Worm (Caenorhabditis elegans) whole organism, L1 larva: Measurements from ENCODE around the gene sucl-2.

Experiments used
- F16B12.6 ChIP-seq: fragments of 150-350 bp; optimal IDR thresholded peaks from 2 replicates; lab custom pipeline; 2014; ENCODE audit warnings: missing biosample characterization, missing genetic modification characterization
- aha-1 ChIP-seq: fragments of 150-350 bp; optimal IDR thresholded peaks from 2 replicates; lab custom pipeline; 2014; ENCODE audit warnings: missing biosample characterization, missing genetic modification characterization
- alr-1 ChIP-seq: fragments of 200-800 bp; sonication (Bioruptor generic); optimal IDR thresholded peaks from 2 replicates; lab custom pipeline; 2018; ENCODE audit warnings: borderline replicate concordance, mild to moderate bottlenecking, missing genetic modification characterization, missing compliant biosample characterization
- ceh-82 ChIP-seq, 3 experiments: fragments of 150-350 bp in 1 of 3; sonication (generic microtip) in 2 of 3; optimal IDR thresholded peaks; 2 replicates each; lab custom pipeline; 2014 to 2017; ENCODE audit warnings: missing biosample characterization in 3 of 3, missing genetic modification characterization in 3 of 3
- dpl-1 ChIP-seq, 3 experiments: fragments of 150-350 bp in 2 of 3; sonication (generic microtip) in 1 of 3; optimal IDR thresholded peaks; 2 replicates each; lab custom pipeline; 2014 to 2017; ENCODE audit warnings: missing biosample characterization in 3 of 3, missing genetic modification characterization in 3 of 3, missing genetic modification reagents in 3 of 3
- efl-1 ChIP-seq, 4 experiments: fragments of 150-350 bp; optimal IDR thresholded peaks in 3 of 4; peaks in 1 of 4; 1 replicate in 1 of 4; 2 replicates in 3 of 4; lab custom pipeline; 2014; ENCODE audit warnings: missing biosample characterization in 2 of 4, missing genetic modification characterization in 2 of 4, missing genetic modification reagents in 2 of 4
- efl-3 ChIP-seq: fragments of 200-800 bp; sonication (Bioruptor generic); optimal IDR thresholded peaks from 2 replicates; lab custom pipeline; 2018; ENCODE audit warnings: mild to moderate bottlenecking, missing genetic modification characterization, missing compliant biosample characterization
- elt-2 ChIP-seq: sonication (generic microtip); optimal IDR thresholded peaks from 2 replicates; lab custom pipeline; 2016; ENCODE audit warnings: missing genetic modification characterization, mild to moderate bottlenecking, inconsistent platforms, missing compliant biosample characterization, missing genetic modification reagents
- elt-3 ChIP-seq, 6 experiments: fragments of 150-350 bp in 1 of 6; sonication (generic microtip); optimal IDR thresholded peaks; 2 replicates each; lab custom pipeline; 2017 to 2018; ENCODE audit warnings: missing biosample characterization in 6 of 6, missing genetic modification characterization in 6 of 6, inconsistent platforms in 1 of 6
- fkh-4 ChIP-seq: sonication (generic microtip); optimal IDR thresholded peaks from 2 replicates; lab custom pipeline; 2016; ENCODE audit warnings: missing compliant biosample characterization, missing genetic modification characterization, borderline replicate concordance
- hlh-17 ChIP-seq: fragments of 200-800 bp; sonication (Bioruptor generic); optimal IDR thresholded peaks from 2 replicates; lab custom pipeline; 2018; ENCODE audit warnings: missing genetic modification characterization, mild to moderate bottlenecking, missing compliant biosample characterization, moderate library complexity, borderline replicate concordance
- hpl-2 ChIP-seq: fragments of 150-350 bp; optimal IDR thresholded peaks from 2 replicates; lab custom pipeline; 2014; ENCODE audit warnings: missing biosample characterization, missing genetic modification reagents, missing genetic modification characterization
- lin-13 ChIP-seq: fragments of 150-350 bp; optimal IDR thresholded peaks from 2 replicates; lab custom pipeline; 2014; ENCODE audit warnings: missing biosample characterization, missing genetic modification reagents, missing genetic modification characterization
- lin-14 ChIP-seq: fragments of 200-800 bp; sonication (Bioruptor generic); optimal IDR thresholded peaks from 2 replicates; lab custom pipeline; 2018; ENCODE audit warnings: mild to moderate bottlenecking, missing genetic modification characterization, moderate library complexity, missing compliant biosample characterization
- lin-35 ChIP-seq, 2 experiments: fragments of 150-350 bp; optimal IDR thresholded peaks; 2 replicates each; lab custom pipeline; 2014; ENCODE audit warnings: missing biosample characterization in 2 of 2, missing genetic modification characterization in 2 of 2, missing genetic modification reagents in 2 of 2
- lsy-2 ChIP-seq, 2 experiments: fragments of 150-350 bp; optimal IDR thresholded peaks; 2 replicates each; lab custom pipeline; 2014; ENCODE audit warnings: missing biosample characterization in 2 of 2, missing genetic modification characterization in 2 of 2
- mep-1 ChIP-seq: fragments of 150-350 bp; optimal IDR thresholded peaks from 2 replicates; lab custom pipeline; 2014; ENCODE audit warnings: missing biosample characterization, missing genetic modification characterization
- nhr-20 ChIP-seq: sonication (generic microtip); optimal IDR thresholded peaks from 2 replicates; lab custom pipeline; 2016; ENCODE audit warnings: mild to moderate bottlenecking, missing genetic modification characterization, missing compliant biosample characterization
- nhr-28 ChIP-seq: fragments of 150-350 bp; optimal IDR thresholded peaks from 2 replicates; lab custom pipeline; 2014; ENCODE audit warnings: missing biosample characterization, missing genetic modification characterization
- nhr-47 ChIP-seq: sonication (generic microtip); optimal IDR thresholded peaks from 2 replicates; lab custom pipeline; 2016; ENCODE audit warnings: mild to moderate bottlenecking, missing genetic modification characterization, moderate library complexity, missing compliant biosample characterization
- nhr-71 ChIP-seq: sonication (generic microtip); optimal IDR thresholded peaks from 2 replicates; lab custom pipeline; 2016; ENCODE audit warnings: mild to moderate bottlenecking, missing genetic modification characterization, moderate library complexity, missing compliant biosample characterization
- nhr-76 ChIP-seq: sonication (generic microtip); optimal IDR thresholded peaks from 2 replicates; lab custom pipeline; 2017; ENCODE audit warnings: missing biosample characterization, missing genetic modification characterization
- nhr-77 ChIP-seq: fragments of 150-350 bp; optimal IDR thresholded peaks from 2 replicates; lab custom pipeline; 2014; ENCODE audit warnings: missing biosample characterization, missing genetic modification characterization
- nhr-90 ChIP-seq: sonication (generic microtip); optimal IDR thresholded peaks from 2 replicates; lab custom pipeline; 2016; ENCODE audit warnings: mild to moderate bottlenecking, missing genetic modification characterization, missing compliant biosample characterization; ENCODE audit not compliant: poor library complexity
- pag-3 ChIP-seq: sonication (generic microtip); optimal IDR thresholded peaks from 2 replicates; lab custom pipeline; 2017; ENCODE audit warnings: missing genetic modification characterization, mild to moderate bottlenecking, missing compliant biosample characterization, antibody characterized with exemption, borderline replicate concordance; ENCODE audit not compliant: insufficient read depth
- pqm-1 ChIP-seq: sonication (generic microtip); optimal IDR thresholded peaks from 3 replicates; lab custom pipeline; 2017; ENCODE audit warnings: missing biosample characterization, missing genetic modification characterization
- skn-1 ChIP-seq: fragments of 150-350 bp; optimal IDR thresholded peaks from 2 replicates; lab custom pipeline; 2014; ENCODE audit warnings: missing biosample characterization, missing genetic modification characterization
- snu-23 ChIP-seq: sonication (generic microtip); optimal IDR thresholded peaks from 2 replicates; lab custom pipeline; 2016; ENCODE audit warnings: missing genetic modification characterization, missing compliant biosample characterization
- sptf-1 ChIP-seq: fragments of 150-350 bp; optimal IDR thresholded peaks from 2 replicates; lab custom pipeline; 2014; ENCODE audit warnings: missing biosample characterization, missing genetic modification characterization
- swsn-7 ChIP-seq: sonication (generic microtip); optimal IDR thresholded peaks from 2 replicates; lab custom pipeline; 2016; ENCODE audit warnings: missing genetic modification characterization, missing compliant biosample characterization
- tbx-2 ChIP-seq: sonication (generic microtip); optimal IDR thresholded peaks from 2 replicates; lab custom pipeline; 2016; ENCODE audit warnings: missing genetic modification characterization, missing compliant biosample characterization
- unc-30 ChIP-seq: sonication (generic microtip); optimal IDR thresholded peaks from 2 replicates; lab custom pipeline; 2017; ENCODE audit warnings: missing biosample characterization, missing genetic modification characterization
- unc-86 ChIP-seq: sonication (generic microtip); optimal IDR thresholded peaks from 2 replicates; lab custom pipeline; 2016; ENCODE audit warnings: missing genetic modification characterization, missing compliant biosample characterization
- vab-15 ChIP-seq: sonication (generic microtip); optimal IDR thresholded peaks from 2 replicates; lab custom pipeline; 2017; ENCODE audit warnings: missing genotype, mild to moderate bottlenecking, missing genetic modification characterization, missing compliant biosample characterization
- zag-1 ChIP-seq: fragments of 150-350 bp; optimal IDR thresholded peaks from 2 replicates; lab custom pipeline; 2014; ENCODE audit warnings: missing biosample characterization, missing genetic modification characterization
- zip-4 ChIP-seq: fragments of 200-800 bp; sonication (Bioruptor generic); optimal IDR thresholded peaks from 2 replicates; lab custom pipeline; 2018; ENCODE audit warnings: mild to moderate bottlenecking, missing genetic modification characterization, moderate library complexity, missing compliant biosample characterization

Gene sucl-2

ce11 chrIII:901148-901547 is at the start of gene sucl-2:
Gene sucl-2, minus strand, starts transcription at chrIII:901412.
- TF ChIP-seq nhr-76 (tag; lab: Kevin White, UChicago) (no peak), alr-1 (no peak), efl-1 (optimal IDR thresholded peaks at IDR 0.05; lab: Kevin White, UChicago) (no peak), efl-1 (GFP tag; optimal IDR thresholded peaks at IDR 0.05 in 1 of 2; lab: Kevin White, UChicago) (peak in 1 of 2 experiments; percentile 90), zip-4 (no peak), unc-86 (no peak)

- no peak for TF ChIP-seq fkh-4 (tag; lab: Kevin White, UChicago)
- TF ChIP-seq lin-14 (GFP tag; lab: Kevin White, UChicago): no peak
- peak; percentile 10 for TF ChIP-seq swsn-7
- TF ChIP-seq pqm-1 (tag; lab: Kevin White, UChicago): no peak
- peak; percentile 35 to 52 for TF ChIP-seq lsy-2 (tag; optimal IDR thresholded peaks at IDR 0.05; lab: Kevin White, UChicago)
- TF ChIP-seq nhr-47 (tag; lab: Kevin White, UChicago): peak; percentile 3
- TF ChIP-seq efl-1 (optimal IDR thresholded peaks at IDR 0.05; lab: Kevin White, UChicago): peak; percentile 29 to 50
- TF ChIP-seq efl-1 (GFP tag; optimal IDR thresholded peaks at IDR 0.05 in 1 of 2; lab: Kevin White, UChicago): peak; percentile 41 to 94
- TF ChIP-seq F16B12.6: peak; percentile 93
- peak; percentile 5 for TF ChIP-seq lin-13 (GFP tag; lab: Kevin White, UChicago)
- TF ChIP-seq nhr-77 (tag; lab: Kevin White, UChicago): no peak
- TF ChIP-seq snu-23 (GFP tag; lab: Kevin White, UChicago): peak; percentile 46
- peak in 1 of 6 experiments; percentile 43 for TF ChIP-seq elt-3 (tag; optimal IDR thresholded peaks at IDR 0.05; lab: Kevin White, UChicago)
- TF ChIP-seq unc-30 (tag; lab: Kevin White, UChicago): no peak
- peak in 1 of 3 experiments; percentile 12 for TF ChIP-seq ceh-82 (tag; optimal IDR thresholded peaks at IDR 0.05; lab: Kevin White, UChicago)
- peak; percentile 11 for TF ChIP-seq skn-1 (tag; lab: Kevin White, UChicago)
- peak; percentile 53 for TF ChIP-seq mep-1 (tag; lab: Kevin White, UChicago)
- peak; percentile 18 to 57 (median 29) for TF ChIP-seq dpl-1 (GFP tag; optimal IDR thresholded peaks at IDR 0.05; lab: Kevin White, UChicago)
- TF ChIP-seq hlh-17 (GFP tag; lab: Kevin White, UChicago): no peak
- TF ChIP-seq efl-3: no peak
- TF ChIP-seq lin-35 (GFP tag; optimal IDR thresholded peaks at IDR 0.05; lab: Kevin White, UChicago): peak; percentile 35 to 41
- TF ChIP-seq vab-15 (tag; lab: Kevin White, UChicago): no peak
- TF ChIP-seq hpl-2 (GFP tag; lab: Kevin White, UChicago): no peak
- no peak for TF ChIP-seq aha-1
Measured at ce11 chrIII:950472-950871, 49.3 kb upstream of the sucl-2 start, which contains the start of the genes fbxa-67 and fbxa-11. Gene fbxa-67, minus strand, starts transcription at chrIII:950670. Gene fbxa-11, plus strand, starts transcription at chrIII:950869.

- no peak for TF ChIP-seq nhr-90 (tag; lab: Kevin White, UChicago)
- TF ChIP-seq elt-2 (tag; lab: Kevin White, UChicago): peak; percentile 68
- TF ChIP-seq nhr-77 (tag; lab: Kevin White, UChicago): no peak
Measured at ce11 chrIII:946250-946725, 45.1 kb upstream of the sucl-2 start, which contains the start of gene fbxa-60. Gene fbxa-60, minus strand, starts transcription at chrIII:946300.

ce11 chrIII:944346-944745 is 43.1 kb upstream of the sucl-2 start:
- TF ChIP-seq elt-2 (tag; lab: Kevin White, UChicago): peak; percentile 39
- TF ChIP-seq, all 84 proteins: peak for 1; not testable (repeated sequence) for 83

ce11 chrIII:943426-943927 is 42.3 kb upstream of the sucl-2 start, which contains the start of gene fbxa-59:
Gene fbxa-59, minus strand, starts transcription at chrIII:943476.
- no peak for TF ChIP-seq tbx-2 (tag; lab: Kevin White, UChicago)
- TF ChIP-seq nhr-28 (tag; lab: Kevin White, UChicago): no peak
- no peak for TF ChIP-seq hpl-2 (GFP tag; lab: Kevin White, UChicago)
- no peak for TF ChIP-seq zag-1
- no peak for TF ChIP-seq sptf-1
- no peak for TF ChIP-seq lin-35 (GFP tag; optimal IDR thresholded peaks at IDR 0.05; lab: Kevin White, UChicago)
- TF ChIP-seq nhr-71 (tag; lab: Kevin White, UChicago): no peak
- no peak for TF ChIP-seq snu-23 (GFP tag; lab: Kevin White, UChicago)
- TF ChIP-seq hlh-17 (GFP tag; lab: Kevin White, UChicago): no peak
- TF ChIP-seq pag-3 (tag; lab: Kevin White, UChicago): no peak
- TF ChIP-seq swsn-7: no peak
- TF ChIP-seq efl-1 (optimal IDR thresholded peaks at IDR 0.05; lab: Kevin White, UChicago): no peak
- TF ChIP-seq efl-1 (GFP tag; optimal IDR thresholded peaks at IDR 0.05 in 1 of 2; lab: Kevin White, UChicago): peak in 1 of 2 experiments; percentile 39
- no peak for TF ChIP-seq nhr-90 (tag; lab: Kevin White, UChicago)
- TF ChIP-seq elt-2 (tag; lab: Kevin White, UChicago): peak; percentile 61
- TF ChIP-seq lin-13 (GFP tag; lab: Kevin White, UChicago): no peak
- no peak for TF ChIP-seq nhr-20 (tag; lab: Kevin White, UChicago)
